Fruit fly (Drosophila melanogaster) whole organism, embryonic: ENCODE measurements around the gene stas.
A peak's percentile ranks its signal among the peaks of the same experiment; 100 is the strongest.

Experiments used
- BEAF-32 ChIP-seq: fragments of 200-800 bp; sonication (Bioruptor generic); optimal IDR thresholded peaks from 3 replicates; lab custom pipeline; 2017; ENCODE audit warnings: missing biosample characterization, missing genetic modification characterization, mild to moderate bottlenecking, moderate library complexity, missing genetic modification reagents
- CG10565 ChIP-seq: fragments of 200-800 bp; sonication (Bioruptor generic); optimal IDR thresholded peaks from 3 replicates; lab custom pipeline; 2016; ENCODE audit warnings: missing biosample characterization, mild to moderate bottlenecking, missing genetic modification characterization
- CG11723 ChIP-seq: fragments of 200-800 bp; sonication (Bioruptor generic); optimal IDR thresholded peaks from 2 replicates; lab custom pipeline; 2017; ENCODE audit warnings: missing biosample characterization, mild to moderate bottlenecking, missing genetic modification characterization
- CG12071 ChIP-seq: fragments of 200-800 bp; sonication (Bioruptor generic); optimal IDR thresholded peaks from 3 replicates; lab custom pipeline; 2018; ENCODE audit warnings: missing biosample characterization, mild to moderate bottlenecking, missing genetic modification characterization
- CG12391 ChIP-seq: fragments of 200-800 bp; sonication (Bioruptor generic); optimal IDR thresholded peaks from 3 replicates; lab custom pipeline; 2018; ENCODE audit warnings: missing biosample characterization, mild to moderate bottlenecking, missing genetic modification characterization, moderate library complexity
- CG1647 ChIP-seq: fragments of 200-800 bp; sonication (Bioruptor generic); optimal IDR thresholded peaks from 3 replicates; lab custom pipeline; 2016; ENCODE audit warnings: missing biosample characterization, missing genetic modification characterization
- CG16863 ChIP-seq: fragments of 200-800 bp; sonication (Bioruptor generic); optimal IDR thresholded peaks from 3 replicates; lab custom pipeline; 2016; ENCODE audit warnings: missing biosample characterization, missing genetic modification characterization
- CG17328 ChIP-seq: fragments of 200-800 bp; sonication (Bioruptor generic); IDR thresholded peaks from 2 replicates; pipeline ENCODE4 v1.3.6; 2022; ENCODE audit warnings: missing biosample characterization, missing genetic modification characterization
- CG17829 ChIP-seq: fragments of 200-800 bp; optimal IDR thresholded peaks from 2 replicates; lab custom pipeline; 2019; ENCODE audit warnings: missing biosample characterization, mild to moderate bottlenecking, missing genetic modification characterization, moderate library complexity
- CG18011 ChIP-seq: fragments of 200-800 bp; sonication (Bioruptor generic); optimal IDR thresholded peaks from 2 replicates; lab custom pipeline; 2017; ENCODE audit warnings: missing biosample characterization, missing genetic modification characterization, mild to moderate bottlenecking, moderate library complexity, missing genotype
- CG18619 ChIP-seq: fragments of 200-800 bp; sonication (Bioruptor generic); optimal IDR thresholded peaks from 3 replicates; lab custom pipeline; 2017; ENCODE audit warnings: missing biosample characterization, mild to moderate bottlenecking, missing genetic modification characterization
- CG30431 ChIP-seq: fragments of 200-800 bp; sonication (Bioruptor generic); optimal IDR thresholded peaks from 2 replicates; lab custom pipeline; 2017; ENCODE audit warnings: missing biosample characterization, missing genetic modification characterization
- CG31224 ChIP-seq: fragments of 200-800 bp; sonication (Bioruptor generic); IDR thresholded peaks from 2 replicates; pipeline ENCODE4 v1.3.6; 2022; ENCODE audit warnings: missing biosample characterization, missing genetic modification characterization
- CG31441 ChIP-seq: fragments of 200-800 bp; sonication (Bioruptor generic); IDR thresholded peaks from 2 replicates; pipeline ENCODE4 v1.3.6; 2022; ENCODE audit warnings: missing biosample characterization, missing genetic modification characterization
- CG3726 ChIP-seq: fragments of 200-800 bp; sonication (Bioruptor generic); IDR thresholded peaks from 3 replicates; pipeline ENCODE4, ENCODE4 v1.3.6; 2022; ENCODE audit warnings: missing biosample characterization, missing genetic modification characterization
- CG6791 ChIP-seq: fragments of 200-800 bp; sonication (Bioruptor generic); IDR thresholded peaks from 3 replicates; pipeline ENCODE4 v1.3.6; 2022; ENCODE audit warnings: missing biosample characterization, missing genetic modification characterization; ENCODE audit not compliant: partially characterized antibody
- CG7839 ChIP-seq: fragments of 200-800 bp; sonication (Bioruptor generic); optimal IDR thresholded peaks from 3 replicates; lab custom pipeline; 2018; ENCODE audit warnings: missing biosample characterization, mild to moderate bottlenecking, missing genetic modification characterization, moderate library complexity
- CG8765 ChIP-seq: fragments of 200-800 bp; sonication (Bioruptor generic); IDR thresholded peaks from 2 replicates; pipeline ENCODE4 v1.3.6; 2022; ENCODE audit warnings: missing biosample characterization, missing genetic modification characterization
- CG9215 ChIP-seq: fragments of 200-800 bp; sonication (Bioruptor generic); IDR thresholded peaks from 2 replicates; pipeline ENCODE4 v1.3.6; 2022; ENCODE audit warnings: missing biosample characterization, missing genetic modification characterization
- Ets65A ChIP-seq: fragments of 200-800 bp; sonication (Bioruptor generic); peaks from one replicate; lab custom pipeline; 2016; ENCODE audit warnings: missing biosample characterization, missing genetic modification characterization
- Fer2 ChIP-seq: fragments of 200-800 bp; sonication (Bioruptor generic); optimal IDR thresholded peaks from 2 replicates; lab custom pipeline; 2018; ENCODE audit warnings: missing biosample characterization, mild to moderate bottlenecking, missing genetic modification characterization, moderate library complexity
- GATAe ChIP-seq: fragments of 200-800 bp; sonication (Bioruptor generic); conservative IDR thresholded peaks from 2 replicates; pipeline ENCODE4 v1.3.6; 2022; ENCODE audit warnings: missing biosample characterization, missing genetic modification characterization
- HLH54F ChIP-seq: fragments of 200-800 bp; sonication (Bioruptor generic); optimal IDR thresholded peaks from 3 replicates; lab custom pipeline; 2016; ENCODE audit warnings: missing biosample characterization, missing genetic modification characterization
- Hr78 ChIP-seq, 2 experiments: fragments of 200-800 bp in 1 of 2; fragments of >200 bp in 1 of 2; sonication (Bioruptor generic) in 1 of 2; optimal IDR thresholded peaks; 2 replicates each; lab custom pipeline; 2017 to 2019; ENCODE audit warnings: missing biosample characterization in 2 of 2, missing genetic modification characterization in 2 of 2, mild to moderate bottlenecking in 1 of 2, moderate library complexity in 1 of 2
- Med ChIP-seq: fragments of 200-800 bp; sonication (Bioruptor generic); peaks from one replicate; lab custom pipeline; 2016; ENCODE audit warnings: missing biosample characterization, missing genetic modification characterization, mild to moderate bottlenecking, inconsistent platforms, moderate library complexity
- NFAT ChIP-seq: fragments of 200-800 bp; sonication (Bioruptor generic); IDR thresholded peaks from 2 replicates; pipeline ENCODE4 v1.3.6; 2022; ENCODE audit warnings: missing biosample characterization, missing genetic modification characterization
- Neu2 ChIP-seq: fragments of 200-800 bp; sonication (Bioruptor generic); optimal IDR thresholded peaks from 3 replicates; lab custom pipeline; 2016; ENCODE audit warnings: missing biosample characterization, missing genetic modification characterization, borderline replicate concordance
- Sox100B ChIP-seq: fragments of 200-800 bp; sonication (Bioruptor generic); optimal IDR thresholded peaks from 3 replicates; lab custom pipeline; 2018; ENCODE audit warnings: missing biosample characterization, mild to moderate bottlenecking, missing genetic modification characterization
- aop ChIP-seq: fragments of 200-800 bp; sonication (Bioruptor generic); IDR thresholded peaks from 2 replicates; pipeline ENCODE4 v1.3.6; 2022; ENCODE audit warnings: missing biosample characterization, missing genetic modification characterization
- cad ChIP-seq: fragments of >200 bp; optimal IDR thresholded peaks from 2 replicates; lab custom pipeline; 2017; ENCODE audit warnings: missing biosample characterization, missing genetic modification characterization
- caup ChIP-seq: fragments of 200-800 bp; sonication (Bioruptor generic); optimal IDR thresholded peaks from 3 replicates; lab custom pipeline; 2017; ENCODE audit warnings: missing biosample characterization, mild to moderate bottlenecking, missing genetic modification characterization, moderate library complexity; ENCODE audit not compliant: severe bottlenecking
- chm ChIP-seq: fragments of 200-800 bp; sonication (Bioruptor generic); IDR thresholded peaks from 2 replicates; pipeline ENCODE4 v1.3.6; 2022; ENCODE audit warnings: missing biosample characterization, missing genetic modification characterization
- crp ChIP-seq, 2 experiments: fragments of 200-800 bp; sonication (Bioruptor generic); optimal IDR thresholded peaks; 2 replicates in 1 of 2; 3 replicates in 1 of 2; lab custom pipeline; 2017; ENCODE audit warnings: missing biosample characterization in 2 of 2, missing genetic modification characterization in 2 of 2, mild to moderate bottlenecking in 1 of 2, moderate library complexity in 1 of 2
- dan ChIP-seq: fragments of 200-800 bp; sonication (Bioruptor generic); IDR thresholded peaks from 2 replicates; pipeline ENCODE4 v1.3.6; 2022; ENCODE audit warnings: missing biosample characterization, missing genetic modification characterization
- ewg ChIP-seq: fragments of 200-800 bp; sonication (Bioruptor generic); optimal IDR thresholded peaks from 3 replicates; lab custom pipeline; 2017; ENCODE audit warnings: mild to moderate bottlenecking, missing biosample characterization, missing genetic modification reagents, missing genetic modification characterization
- jigr1 ChIP-seq: fragments of 200-800 bp; sonication (Bioruptor generic); IDR thresholded peaks from 3 replicates; pipeline ENCODE4 v1.3.6; 2022; ENCODE audit warnings: missing biosample characterization, missing genetic modification characterization
- lab ChIP-seq: fragments of 200-800 bp; sonication (Bioruptor generic); optimal IDR thresholded peaks from 3 replicates; lab custom pipeline; 2017; ENCODE audit warnings: missing biosample characterization, missing genetic modification characterization, mild to moderate bottlenecking, moderate library complexity, missing genetic modification reagents
- luna ChIP-seq: fragments of 200-800 bp; sonication (Bioruptor generic); optimal IDR thresholded peaks from 2 replicates; lab custom pipeline; 2016; ENCODE audit warnings: missing biosample characterization, missing genetic modification characterization
- maf-S ChIP-seq: fragments of 200-800 bp; sonication (Bioruptor generic); optimal IDR thresholded peaks from 2 replicates; lab custom pipeline; 2016; ENCODE audit warnings: missing biosample characterization, missing genetic modification characterization
- nerfin-2 ChIP-seq: fragments of 200-800 bp; sonication (Bioruptor generic); IDR thresholded peaks from 2 replicates; pipeline ENCODE4 v1.3.6; 2022; ENCODE audit warnings: missing biosample characterization, missing genetic modification characterization; ENCODE audit not compliant: partially characterized antibody
- nmo ChIP-seq: fragments of 200-800 bp; sonication (Bioruptor generic); optimal IDR thresholded peaks from 2 replicates; lab custom pipeline; 2018; ENCODE audit warnings: missing biosample characterization, mild to moderate bottlenecking, missing genetic modification characterization, moderate library complexity
- odd ChIP-seq: fragments of 200-800 bp; sonication (Bioruptor generic); optimal IDR thresholded peaks from 2 replicates; lab custom pipeline; 2017; ENCODE audit warnings: missing biosample characterization, mild to moderate bottlenecking, missing genetic modification characterization
- otp ChIP-seq: fragments of 200-800 bp; sonication (Bioruptor generic); IDR thresholded peaks from 3 replicates; pipeline ENCODE4, ENCODE4 v1.3.6; 2022; ENCODE audit warnings: missing biosample characterization, missing genetic modification characterization
- pfk ChIP-seq: fragments of 200-800 bp; sonication (Bioruptor generic); optimal IDR thresholded peaks from 2 replicates; lab custom pipeline; 2018; ENCODE audit warnings: missing biosample characterization, mild to moderate bottlenecking, missing genetic modification characterization, moderate library complexity
- pzg ChIP-seq: fragments of 200-800 bp; sonication (Bioruptor generic); optimal IDR thresholded peaks from 3 replicates; lab custom pipeline; 2018; ENCODE audit warnings: missing biosample characterization, mild to moderate bottlenecking, missing genetic modification characterization, moderate library complexity
- run ChIP-seq: fragments of 200-800 bp; sonication (Bioruptor generic); optimal IDR thresholded peaks from 3 replicates; lab custom pipeline; 2018; ENCODE audit warnings: missing biosample characterization, mild to moderate bottlenecking, missing genetic modification characterization
- sens-2 ChIP-seq: fragments of 200-800 bp; sonication (Bioruptor generic); IDR thresholded peaks from 2 replicates; pipeline ENCODE4 v1.3.6; 2022; ENCODE audit warnings: missing biosample characterization, missing genetic modification characterization
- shn ChIP-seq: fragments of 200-800 bp; sonication (Bioruptor generic); optimal IDR thresholded peaks from 3 replicates; lab custom pipeline; 2016; ENCODE audit warnings: missing biosample characterization, missing genetic modification characterization

The stas gene

DNA sequence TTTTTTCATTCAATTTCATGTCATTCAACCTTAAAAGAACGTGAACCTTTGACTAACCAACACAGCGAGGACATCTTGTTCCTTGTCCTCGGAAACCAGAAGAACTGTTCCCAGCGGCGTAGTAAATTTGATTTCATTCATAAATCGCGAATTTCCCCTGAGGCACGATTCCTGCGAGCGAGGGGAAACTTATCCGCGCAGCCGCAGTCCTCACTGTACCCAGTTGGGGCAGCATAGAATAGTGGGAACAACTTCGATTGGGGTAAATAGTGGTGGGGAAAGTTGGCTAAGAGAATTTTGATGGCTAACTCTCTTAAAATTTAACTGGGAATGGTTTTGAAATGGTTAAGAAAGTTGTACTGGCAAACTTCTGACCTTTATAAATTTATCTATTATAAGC is 16.2 kb downstream of the stas start:
- TF ChIP-seq nerfin-2 (no peak), ewg (GFP tag; lab: Kevin White, UChicago) (peak; percentile 71)

DNA sequence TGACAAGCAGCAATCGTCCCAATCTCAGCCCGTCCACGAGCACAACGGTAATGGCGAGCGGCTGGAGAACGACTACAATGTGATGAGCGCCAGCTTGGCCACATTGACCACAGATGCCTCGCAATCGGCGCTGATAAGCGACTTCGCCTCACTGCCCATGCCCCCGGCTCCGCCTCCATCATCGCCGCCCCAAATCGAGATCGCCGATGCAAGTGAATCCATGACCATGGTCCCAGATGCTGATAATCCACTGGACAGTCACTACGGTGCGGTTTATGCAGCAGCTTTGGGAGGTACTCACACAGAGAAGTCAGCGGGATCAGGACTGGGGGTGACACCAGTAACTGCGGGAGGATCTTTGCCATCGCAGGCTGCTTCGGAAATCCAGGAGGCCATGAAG is 25.2 kb downstream of the stas start:
- no peak for TF ChIP-seq cad (GFP tag; lab: Kevin White, UChicago)
- TF ChIP-seq Med (GFP tag; lab: Kevin White, UChicago) = peak; percentile 22
- TF ChIP-seq lab (GFP tag; lab: Kevin White, UChicago) = no peak
- TF ChIP-seq Ets65A (GFP tag; lab: Kevin White, UChicago) = peak; percentile 37
- no peak for TF ChIP-seq chm
- no peak for TF ChIP-seq sens-2
- TF ChIP-seq CG18011 = no peak
- TF ChIP-seq nmo = no peak
- no peak for TF ChIP-seq Fer2 (tag; lab: Kevin White, UChicago)
- no peak for TF ChIP-seq CG7839 (tag; lab: Kevin White, UChicago)
- no peak for TF ChIP-seq dan (GFP tag; lab: Robert Waterston, UW)

DNA sequence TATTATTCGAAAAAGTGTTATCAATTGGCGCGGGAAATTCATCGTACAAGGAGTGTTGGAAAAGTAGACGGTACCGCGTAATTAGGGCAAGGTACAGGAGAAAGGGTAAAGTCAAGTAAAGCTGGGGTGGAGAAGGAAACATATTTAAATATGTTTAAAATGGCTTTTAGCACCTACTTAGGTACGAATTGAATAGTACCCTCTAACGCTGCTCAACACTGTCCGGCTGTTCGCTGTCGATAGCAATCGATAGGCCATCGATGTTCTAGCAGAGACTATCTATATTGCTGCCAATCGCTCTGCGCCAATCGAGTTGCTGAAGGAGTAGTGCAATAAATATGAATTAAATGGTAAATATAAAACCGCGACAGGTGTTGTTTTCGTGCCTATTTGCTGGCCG is 28.4 kb downstream of the stas start, which contains the start of gene X11L:
Gene X11L, plus strand, starts transcription at position 279 of the 400 bp plus-strand sequence.
- no peak for TF ChIP-seq odd (GFP tag; lab: Kevin White, UChicago)
- TF ChIP-seq CG17328 = peak; percentile 53
- TF ChIP-seq BEAF-32 (GFP tag; lab: Kevin White, UChicago) = peak; percentile 88
- no peak for TF ChIP-seq run (tag; lab: Kevin White, UChicago)
- peak; percentile 69 for TF ChIP-seq CG18619
- no peak for TF ChIP-seq CG31441 (GFP tag; lab: Robert Waterston, UW)
- TF ChIP-seq CG17829 = peak; percentile 62
- TF ChIP-seq CG1647 (GFP tag; lab: Kevin White, UChicago) = peak; percentile 67
- TF ChIP-seq jigr1 (GFP tag; lab: Robert Waterston, UW) = no peak
- TF ChIP-seq CG12391 = peak; percentile 65
- TF ChIP-seq luna = no peak
- no peak for TF ChIP-seq CG10565 (GFP tag; lab: Kevin White, UChicago)
- 0 out of 2 replicates have a peak, but pooled peaks have one; percentile 40 for TF ChIP-seq aop (GFP tag; lab: Robert Waterston, UW)
- TF ChIP-seq Sox100B (GFP tag; lab: Kevin White, UChicago) = no peak
- TF ChIP-seq Med (GFP tag; lab: Kevin White, UChicago) = peak; percentile 96
- peak; percentile 79 for TF ChIP-seq CG16863 (GFP tag; lab: Kevin White, UChicago)
- no peak for TF ChIP-seq GATAe (GFP tag; lab: Robert Waterston, UW)
- peak; percentile 61 for TF ChIP-seq CG8765 (GFP tag; lab: Robert Waterston, UW)
- no peak for TF ChIP-seq Hr78 (GFP tag; optimal IDR thresholded peaks at IDR 0.05; lab: Kevin White, UChicago)
- TF ChIP-seq CG11723 (GFP tag; lab: Kevin White, UChicago) = no peak
- peak; percentile 84 for TF ChIP-seq pzg
- TF ChIP-seq pfk (GFP tag; lab: Kevin White, UChicago) = no peak
- TF ChIP-seq Neu2 (GFP tag; lab: Kevin White, UChicago) = no peak
- peak; percentile 75 for TF ChIP-seq caup (GFP tag; lab: Kevin White, UChicago)
- no peak for TF ChIP-seq otp (GFP tag; lab: Robert Waterston, UW)
- TF ChIP-seq CG12071 (GFP tag; lab: Kevin White, UChicago) = no peak
- peak; percentile 78 for TF ChIP-seq NFAT
- TF ChIP-seq CG31224 = 0 out of 2 replicates have a peak, but pooled peaks have one; percentile 11
- peak; percentile 73 for TF ChIP-seq shn
- TF ChIP-seq CG30431 (GFP tag; lab: Kevin White, UChicago) = peak; percentile 34
- TF ChIP-seq maf-S (GFP tag; lab: Kevin White, UChicago) = peak; percentile 55
- no peak for TF ChIP-seq CG3726 (GFP tag; lab: Robert Waterston, UW)
- peak; percentile 84 for TF ChIP-seq HLH54F
- peak; percentile 94 for TF ChIP-seq CG6791
- TF ChIP-seq CG9215 (GFP tag; lab: Robert Waterston, UW) = peak; percentile 40; the same call in 1 of the 2 replicates
- TF ChIP-seq crp (GFP tag; optimal IDR thresholded peaks at IDR 0.05; lab: Kevin White, UChicago) = peak in 1 of 2 experiments; percentile 34
